Fruit fly (Drosophila melanogaster) whole organism, adult: Measurements from ENCODE around the gene CG6000.

Experiments used
- CG5204 ChIP-seq: fragments of 200-800 bp; sonication (Bioruptor generic); optimal IDR thresholded peaks from 2 replicates; lab custom pipeline; 2016; ENCODE audit warnings: missing biosample characterization, missing genetic modification characterization
- pad ChIP-seq: fragments of 200-800 bp; sonication (Bioruptor generic); optimal IDR thresholded peaks from 3 replicates; lab custom pipeline; 2017; ENCODE audit warnings: missing biosample characterization, missing genetic modification characterization, mild to moderate bottlenecking, moderate library complexity, missing genetic modification reagents

- TF ChIP-seq CG5204 (GFP tag; lab: Kevin White, UChicago) (no peak), pad (no peak)
Measured at dm6 chr3R:24079613-24080012, 25.4 kb downstream of the CG6000 start.
